Fruit fly (Drosophila melanogaster) whole organism, prepupa: ENCODE data around the gene Cpr76Bc.

Source experiments
- Blimp-1 ChIP-seq: fragments of 200-800 bp; sonication (Bioruptor generic); optimal IDR thresholded peaks from 3 replicates; lab custom pipeline; 2017; ENCODE audit warnings: missing biosample characterization, missing genetic modification characterization, mild to moderate bottlenecking, moderate library complexity, missing genetic modification reagents
- CG31627 ChIP-seq: fragments of 200-800 bp; sonication (Bioruptor generic); optimal IDR thresholded peaks from 3 replicates; lab custom pipeline; 2016; ENCODE audit warnings: missing biosample characterization, missing genetic modification characterization
- CG6163 ChIP-seq: fragments of 200-800 bp; sonication (Bioruptor generic); IDR thresholded peaks from 3 replicates; pipeline ENCODE4 v1.3.6; 2022; ENCODE audit warnings: missing biosample characterization, missing genetic modification characterization
- CG8119 ChIP-seq: fragments of 200-800 bp; sonication (Bioruptor generic); IDR thresholded peaks from 3 replicates; pipeline ENCODE4 v1.3.6; 2022; ENCODE audit warnings: missing biosample characterization, missing genetic modification characterization
- Gug ChIP-seq: fragments of 200-800 bp; sonication (Bioruptor generic); IDR thresholded peaks from 2 replicates; pipeline ENCODE4 v1.3.6; 2022; ENCODE audit warnings: missing biosample characterization, missing genetic modification characterization
- eg ChIP-seq: fragments of 200-800 bp; sonication (Bioruptor generic); IDR thresholded peaks from 3 replicates; pipeline ENCODE4 v1.3.6; 2022; ENCODE audit warnings: missing biosample characterization, missing genetic modification characterization
- svp ChIP-seq: fragments of 200-800 bp; sonication (Bioruptor generic); peaks from one replicate; lab custom pipeline; 2016; ENCODE audit warnings: missing biosample characterization, missing genetic modification characterization

DNA sequence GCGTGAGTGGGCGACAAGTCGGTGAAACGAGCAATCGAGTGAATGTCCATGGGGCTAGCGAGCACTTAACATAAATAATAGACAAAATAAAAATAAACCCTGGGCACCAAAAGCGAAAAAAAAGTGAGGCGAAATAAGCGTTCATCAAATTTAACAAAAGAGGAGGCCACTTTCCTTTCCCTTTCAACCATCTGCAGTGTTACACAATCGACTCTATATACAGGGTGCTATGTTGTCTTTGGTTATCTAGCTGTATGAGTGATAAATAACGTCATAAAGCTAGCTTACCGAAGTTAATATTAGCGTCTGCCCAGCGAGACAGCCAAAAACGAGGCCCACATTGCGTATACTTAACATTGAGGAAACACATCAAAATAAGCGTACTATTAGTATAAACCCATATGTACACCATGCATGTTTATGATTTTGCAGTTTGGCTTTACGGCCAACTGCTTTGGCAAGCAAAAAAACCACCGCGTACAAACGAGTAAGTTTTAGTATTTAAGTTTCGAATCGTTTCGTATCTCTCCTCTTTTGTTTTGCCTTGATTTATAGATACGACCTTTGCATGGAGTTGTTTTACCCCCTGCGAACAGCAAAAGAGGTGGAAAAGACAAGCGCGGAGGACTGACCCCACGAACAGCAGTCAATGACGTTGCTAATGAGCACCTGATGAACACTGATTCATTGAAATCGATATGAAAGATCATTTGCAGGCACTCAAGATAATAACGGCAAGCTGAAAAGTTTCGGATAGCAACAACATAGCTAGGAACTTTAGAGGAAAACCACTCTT lies 44.4 kb downstream of the Cpr76Bc start:
- TF ChIP-seq svp (GFP tag; lab: Kevin White, UChicago) (no peak), eg (GFP tag; lab: Robert Waterston, UW) (no peak), Gug (GFP tag; lab: Robert Waterston, UW) (no peak), Blimp-1 (GFP tag; lab: Kevin White, UChicago) (no peak), CG8119 (GFP tag; lab: Robert Waterston, UW) (no peak), CG31627 (GFP tag; lab: Kevin White, UChicago) (no peak), CG6163 (GFP tag; lab: Robert Waterston, UW) (no peak)
